Fruit fly (Drosophila melanogaster) S2 (cell line): ENCODE data around the gene CG13898.

Source experiments
- CG8478 ChIP-seq: fragments of >200 bp; optimal IDR thresholded peaks from 2 replicates; lab custom pipeline; 2018
- CTCF ChIP-seq, 2 experiments: fragments of >200 bp; optimal IDR thresholded peaks; 2 replicates each; lab custom pipeline; 2018

The CG13898 gene

dm6 chr3L:804557-805260 lies 858 bp upstream of the CG13898 start:
- TF ChIP-seq CTCF (optimal IDR thresholded peaks at IDR 0.05; lab: Kevin White, UChicago) (no peak), CG8478 (no peak)

dm6 chr3L:802700-803273 lies 1.1 kb downstream of the CG13898 start:
- TF ChIP-seq CTCF (optimal IDR thresholded peaks at IDR 0.05; lab: Kevin White, UChicago): no peak
- no peak for TF ChIP-seq CG8478

dm6 chr3L:801860-802462 lies 1.9 kb downstream of the CG13898 start:
- TF ChIP-seq CG8478 (no peak), CTCF (optimal IDR thresholded peaks at IDR 0.05; lab: Kevin White, UChicago) (no peak)

dm6 chr3L:799837-800513 lies 3.9 kb downstream of the CG13898 start:
- TF ChIP-seq CTCF (optimal IDR thresholded peaks at IDR 0.05; lab: Kevin White, UChicago): no peak
- TF ChIP-seq CG8478: no peak

DNA sequence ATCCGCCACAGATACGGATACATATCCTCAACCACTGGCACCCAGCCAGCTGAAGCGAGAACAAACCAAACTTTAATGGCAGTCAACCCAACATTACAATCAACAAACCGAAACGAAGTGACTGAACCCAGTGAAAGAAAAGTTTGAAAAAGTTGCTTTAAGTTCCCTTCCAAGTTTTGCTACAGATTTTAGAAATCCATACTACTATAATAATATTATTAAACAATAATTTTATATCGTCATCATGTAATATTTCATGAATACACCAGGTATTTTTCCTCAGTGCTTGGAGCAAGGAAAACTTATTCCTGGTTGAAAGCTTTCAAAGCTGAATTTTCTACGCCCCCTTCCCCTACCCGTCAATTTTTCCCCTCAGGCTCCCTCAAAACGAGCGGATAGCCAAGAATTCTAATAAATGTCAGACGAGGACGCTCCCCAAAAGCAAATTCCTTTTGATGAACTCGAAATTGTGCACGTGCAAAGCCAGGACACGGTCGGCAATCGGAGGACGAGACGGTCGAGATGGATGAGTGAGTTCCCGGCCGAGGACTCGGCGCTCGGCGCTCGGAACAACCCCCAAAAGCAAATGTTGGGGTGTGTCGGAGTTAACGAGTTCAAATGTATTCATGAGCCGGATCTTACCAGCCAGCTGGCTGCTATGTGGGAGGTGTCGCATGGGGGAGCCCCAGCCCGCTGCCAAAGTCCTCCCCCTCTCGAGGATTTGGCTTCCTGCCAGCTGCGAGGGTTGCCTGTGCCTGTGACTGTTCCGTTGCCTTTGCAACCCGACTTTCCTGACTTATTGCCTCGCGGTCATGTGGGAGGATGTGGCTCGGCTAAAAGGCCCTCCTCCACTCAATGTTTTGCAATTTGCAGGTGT lies 6.7 kb downstream of the CG13898 start:
- no peak for TF ChIP-seq CTCF (optimal IDR thresholded peaks at IDR 0.05; lab: Kevin White, UChicago)
- TF ChIP-seq CG8478: no peak

dm6 chr3L:795001-795400 lies 8.8 kb downstream of the CG13898 start:
- TF ChIP-seq CG8478 (no peak), CTCF (optimal IDR thresholded peaks at IDR 0.05; lab: Kevin White, UChicago) (no peak)

DNA sequence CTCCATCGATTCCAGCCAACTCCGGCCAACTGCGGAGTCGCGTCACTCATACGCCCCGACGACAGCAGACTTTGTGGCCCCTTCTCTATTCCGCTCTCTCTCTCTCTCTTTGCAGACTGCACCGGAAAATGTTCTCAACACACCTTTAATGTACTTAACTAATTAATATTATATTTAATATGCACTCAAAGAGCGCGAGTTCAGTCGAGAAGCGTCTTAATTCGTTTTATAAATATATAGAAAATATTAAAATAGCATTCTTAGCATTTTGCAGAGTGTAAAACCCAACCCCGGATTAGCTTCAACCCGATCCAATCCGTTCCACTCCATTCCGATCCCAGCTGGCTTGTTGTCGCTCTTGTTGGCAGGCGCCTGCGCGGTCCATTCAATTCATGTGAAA lies 9.4 kb downstream of the CG13898 start:
- TF ChIP-seq CG8478: no peak
- TF ChIP-seq CTCF (optimal IDR thresholded peaks at IDR 0.05; lab: Kevin White, UChicago): no peak

- no peak for TF ChIP-seq CTCF (optimal IDR thresholded peaks at IDR 0.05; lab: Kevin White, UChicago)
- TF ChIP-seq CG8478: no peak
Measured at dm6 chr3L:793733-794320, 10.0 kb downstream of the CG13898 start.

dm6 chr3L:791251-791991 lies 12.4 kb downstream of the CG13898 start:
- TF ChIP-seq CTCF (optimal IDR thresholded peaks at IDR 0.05; lab: Kevin White, UChicago): no peak
- TF ChIP-seq CG8478: no peak

DNA sequence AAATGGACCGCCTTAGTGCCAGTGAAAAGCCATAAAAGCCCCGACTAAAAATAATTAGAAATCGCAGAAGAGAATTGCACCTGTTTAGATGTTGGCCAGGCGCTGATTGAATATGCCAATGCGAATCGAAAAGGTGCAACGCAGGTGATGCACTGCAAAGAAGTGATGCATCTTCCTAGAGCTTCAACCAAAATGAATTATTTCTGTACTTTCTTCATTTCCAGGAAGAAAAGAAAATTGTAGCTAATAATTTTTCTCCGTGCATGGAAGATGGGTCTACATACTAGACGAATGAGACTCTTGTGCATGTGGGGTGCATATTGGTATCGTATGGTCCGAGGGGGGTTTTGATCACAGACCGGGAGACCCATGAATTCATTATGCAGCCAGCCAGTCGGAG lies 14.9 kb downstream of the CG13898 start:
- TF ChIP-seq CTCF (optimal IDR thresholded peaks at IDR 0.05; lab: Kevin White, UChicago): no peak
- TF ChIP-seq CG8478: no peak

dm6 chr3L:787635-788034 lies 16.2 kb downstream of the CG13898 start:
- TF ChIP-seq CG8478 (no peak), CTCF (optimal IDR thresholded peaks at IDR 0.05; lab: Kevin White, UChicago) (no peak)

DNA sequence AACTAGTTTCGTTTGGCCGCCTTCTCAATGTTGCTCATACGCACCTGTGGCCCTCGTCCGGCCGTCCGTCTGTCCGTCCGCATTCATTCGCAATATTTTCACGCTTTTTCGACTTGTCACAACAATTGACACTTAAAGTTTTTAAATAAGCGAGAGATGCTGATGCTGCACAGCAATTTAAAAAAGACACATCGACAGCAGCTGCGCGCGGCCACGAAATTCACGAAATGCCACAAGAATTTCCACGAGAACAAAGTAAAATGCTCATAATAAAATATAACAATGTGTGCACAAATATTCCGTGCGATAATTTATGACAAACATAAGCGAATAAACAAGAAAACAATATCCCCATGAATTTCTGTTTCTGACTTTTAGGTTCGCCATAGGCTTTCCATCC lies 17.0 kb downstream of the CG13898 start:
- TF ChIP-seq CTCF (optimal IDR thresholded peaks at IDR 0.05; lab: Kevin White, UChicago): no peak
- TF ChIP-seq CG8478: no peak

dm6 chr3L:785726-786351 lies 18.0 kb downstream of the CG13898 start:
- no peak for TF ChIP-seq CTCF (optimal IDR thresholded peaks at IDR 0.05; lab: Kevin White, UChicago)
- no peak for TF ChIP-seq CG8478
